Worm (Caenorhabditis elegans) whole organism, young adult: ENCODE data around the gene dpy-26.

ENCODE experiments used
- B0336.3 ChIP-seq: fragments of 200-800 bp; sonication (Bioruptor generic); IDR thresholded peaks from 2 replicates; pipeline ENCODE4 v1.3.6; 2022; ENCODE audit warnings: missing genetic modification characterization, missing compliant biosample characterization
- C06A6.2 ChIP-seq: fragments of 200-800 bp; sonication (Bioruptor generic); conservative IDR thresholded peaks from 2 replicates; pipeline ENCODE4 v1.3.6; 2022; ENCODE audit warnings: missing genetic modification characterization, missing compliant biosample characterization
- C17E4.6 ChIP-seq: fragments of 200-800 bp; sonication (Bioruptor generic); IDR thresholded peaks from 2 replicates; pipeline ENCODE4 v1.3.6; 2022; ENCODE audit warnings: missing genetic modification reagents, missing genetic modification characterization, missing compliant biosample characterization
- D2030.7 ChIP-seq: fragments of 200-800 bp; sonication (Bioruptor generic); IDR thresholded peaks from 2 replicates; pipeline ENCODE4 v1.3.6; 2022; ENCODE audit warnings: missing genetic modification reagents, missing genetic modification characterization, missing compliant biosample characterization
- F33H1.4 ChIP-seq: fragments of 200-800 bp; sonication (Bioruptor generic); IDR thresholded peaks from 2 replicates; pipeline ENCODE4 v1.3.6; 2022; ENCODE audit warnings: missing genetic modification reagents, missing genetic modification characterization, missing compliant biosample characterization
- F39B2.1 ChIP-seq: fragments of 200-800 bp; sonication (Bioruptor generic); IDR thresholded peaks from 2 replicates; pipeline ENCODE4 v1.3.6; 2022; ENCODE audit warnings: missing genetic modification reagents, missing genetic modification characterization, missing compliant biosample characterization
- F55B11.4 ChIP-seq: sonication (generic microtip); optimal IDR thresholded peaks from 2 replicates; lab custom pipeline; 2016; ENCODE audit warnings: missing compliant biosample characterization, missing genetic modification characterization, borderline replicate concordance; ENCODE audit not compliant: insufficient read depth
- T26A5.8 ChIP-seq: sonication (generic microtip); optimal IDR thresholded peaks from 2 replicates; lab custom pipeline; 2016; ENCODE audit warnings: missing genetic modification characterization, missing compliant biosample characterization
- Y67H2A.10 ChIP-seq: fragments of 200-800 bp; sonication (Bioruptor generic); conservative IDR thresholded peaks from 2 replicates; pipeline ENCODE4 v1.3.6; 2022; ENCODE audit warnings: missing genetic modification reagents, missing genetic modification characterization, missing compliant biosample characterization
- ama-1 ChIP-seq, 3 experiments: fragments of 150-350 bp in 1 of 3; sonication (generic microtip) in 2 of 3; optimal IDR thresholded peaks; 2 replicates each; lab custom pipeline; 2014 to 2018; ENCODE audit warnings: missing biosample characterization in 2 of 3, missing genetic modification characterization in 2 of 3, missing genetic modification reagents in 2 of 3
- atf-7 ChIP-seq: sonication (generic microtip); optimal IDR thresholded peaks from 2 replicates; lab custom pipeline; 2017; ENCODE audit warnings: mild to moderate bottlenecking, missing genetic modification characterization, missing compliant biosample characterization
- bed-2 ChIP-seq: fragments of 200-800 bp; sonication (Bioruptor generic); IDR thresholded peaks from 2 replicates; pipeline ENCODE4 v1.3.6; 2022; ENCODE audit warnings: missing genetic modification reagents, missing genetic modification characterization, missing compliant biosample characterization
- cebp-2 ChIP-seq: fragments of 200-800 bp; sonication (Bioruptor generic); IDR thresholded peaks from 2 replicates; pipeline ENCODE4 v1.3.6; 2022; ENCODE audit warnings: missing genetic modification characterization, missing compliant biosample characterization
- ceh-100 ChIP-seq: fragments of 200-800 bp; sonication (Bioruptor generic); IDR thresholded peaks from 2 replicates; pipeline ENCODE4 v1.3.6; 2022; ENCODE audit warnings: missing genetic modification reagents, missing genetic modification characterization, missing compliant biosample characterization
- ceh-27 ChIP-seq: fragments of 200-800 bp; sonication (Bioruptor generic); optimal IDR thresholded peaks from 2 replicates; lab custom pipeline; 2018; ENCODE audit warnings: mild to moderate bottlenecking, missing genetic modification characterization, moderate library complexity, missing compliant biosample characterization
- ceh-58 ChIP-seq: fragments of 200-800 bp; sonication (Bioruptor generic); IDR thresholded peaks from 2 replicates; pipeline ENCODE4 v1.3.6; 2022; ENCODE audit warnings: missing genetic modification characterization, missing compliant biosample characterization
- ceh-91 ChIP-seq: fragments of 200-800 bp; sonication (Bioruptor generic); IDR thresholded peaks from 2 replicates; pipeline ENCODE4 v1.3.6; 2022; ENCODE audit warnings: missing genetic modification reagents, missing genetic modification characterization, missing compliant biosample characterization
- chd-7 ChIP-seq: sonication (generic microtip); optimal IDR thresholded peaks from 2 replicates; lab custom pipeline; 2016; ENCODE audit warnings: mild to moderate bottlenecking, missing genetic modification characterization, moderate library complexity, missing compliant biosample characterization
- dpff-1 ChIP-seq: sonication (generic microtip); optimal IDR thresholded peaks from 2 replicates; lab custom pipeline; 2017; ENCODE audit warnings: mild to moderate bottlenecking, missing genetic modification characterization, missing compliant biosample characterization
- dpl-1 ChIP-seq: fragments of 150-350 bp; optimal IDR thresholded peaks from 2 replicates; lab custom pipeline; 2014; ENCODE audit warnings: missing biosample characterization, missing genetic modification reagents, missing genetic modification characterization
- fkh-3 ChIP-seq: sonication (generic microtip); optimal IDR thresholded peaks from 2 replicates; lab custom pipeline; 2016; ENCODE audit warnings: mild to moderate bottlenecking, missing genetic modification characterization, missing compliant biosample characterization
- hrde-1 ChIP-seq: sonication (generic microtip); optimal IDR thresholded peaks from 2 replicates; lab custom pipeline; 2016; ENCODE audit warnings: missing genetic modification characterization, mild to moderate bottlenecking, missing compliant biosample characterization, moderate library complexity, missing genotype, missing genetic modification reagents, borderline replicate concordance
- lin-35 ChIP-seq, 3 experiments: fragments of 150-350 bp in 2 of 3; sonication (generic microtip) in 1 of 3; optimal IDR thresholded peaks; 2 replicates each; lab custom pipeline; 2014 to 2018; ENCODE audit warnings: missing biosample characterization in 3 of 3, missing genetic modification characterization in 3 of 3, missing genetic modification reagents in 3 of 3
- lin-40 ChIP-seq: sonication (generic microtip); optimal IDR thresholded peaks from 2 replicates; lab custom pipeline; 2016; ENCODE audit warnings: missing genetic modification characterization, mild to moderate bottlenecking, missing compliant biosample characterization, missing genotype, missing genetic modification reagents
- lir-1 ChIP-seq: fragments of 200-800 bp; sonication (Bioruptor generic); conservative IDR thresholded peaks from 2 replicates; pipeline ENCODE4 v1.3.6; 2022; ENCODE audit warnings: missing genetic modification reagents, missing genetic modification characterization, missing compliant biosample characterization
- lsl-1 ChIP-seq: fragments of 200-800 bp; sonication (Bioruptor generic); optimal IDR thresholded peaks from 2 replicates; lab custom pipeline; 2018; ENCODE audit warnings: mild to moderate bottlenecking, missing genetic modification characterization, moderate library complexity, missing compliant biosample characterization
- madf-10 ChIP-seq: sonication (generic microtip); optimal IDR thresholded peaks from 2 replicates; lab custom pipeline; 2016; ENCODE audit warnings: mild to moderate bottlenecking, missing genetic modification characterization, missing compliant biosample characterization
- madf-6 ChIP-seq: fragments of 200-800 bp; sonication (Bioruptor generic); IDR thresholded peaks from 2 replicates; pipeline ENCODE4 v1.3.6; 2022; ENCODE audit warnings: missing genetic modification reagents, missing genetic modification characterization, missing compliant biosample characterization
- mel-28 ChIP-seq: sonication (generic microtip); optimal IDR thresholded peaks from 2 replicates; lab custom pipeline; 2016; ENCODE audit warnings: borderline replicate concordance, mild to moderate bottlenecking, missing genetic modification characterization, missing compliant biosample characterization
- nfya-2 ChIP-seq: fragments of 200-800 bp; sonication (Bioruptor generic); IDR thresholded peaks from 2 replicates; pipeline ENCODE4 v1.3.6; 2022; ENCODE audit warnings: missing genetic modification reagents, missing genetic modification characterization, missing compliant biosample characterization
- nfyb-1 ChIP-seq: fragments of 200-800 bp; sonication (Bioruptor generic); IDR thresholded peaks from 2 replicates; pipeline ENCODE4 v1.3.6; 2022; ENCODE audit warnings: missing genetic modification reagents, missing genetic modification characterization, missing compliant biosample characterization
- nhr-27 ChIP-seq: fragments of 200-800 bp; sonication (Bioruptor generic); optimal IDR thresholded peaks from 2 replicates; lab custom pipeline; 2018; ENCODE audit warnings: mild to moderate bottlenecking, missing genetic modification characterization, moderate library complexity, missing compliant biosample characterization
- nhr-80 ChIP-seq: sonication (generic microtip); optimal IDR thresholded peaks from 2 replicates; lab custom pipeline; 2016; ENCODE audit warnings: missing genetic modification characterization, missing compliant biosample characterization
- pbrm-1 ChIP-seq: fragments of 200-800 bp; sonication (Bioruptor generic); IDR thresholded peaks from 2 replicates; pipeline ENCODE4 v1.3.6; 2022; ENCODE audit warnings: missing genetic modification reagents, missing genetic modification characterization, missing compliant biosample characterization
- rcor-1 ChIP-seq: fragments of 200-800 bp; sonication (Bioruptor generic); IDR thresholded peaks from 2 replicates; pipeline ENCODE4 v1.3.6; 2022; ENCODE audit warnings: missing genetic modification reagents, missing genetic modification characterization, missing compliant biosample characterization
- rec-8 ChIP-seq, 2 experiments: sonication (generic microtip); optimal IDR thresholded peaks; 2 replicates each; lab custom pipeline; 2016; ENCODE audit warnings: mild to moderate bottlenecking in 2 of 2, missing genetic modification characterization in 2 of 2, missing genetic modification reagents in 2 of 2, missing genotype in 2 of 2, missing biosample characterization in 1 of 2, missing compliant biosample characterization in 1 of 2, moderate library complexity in 1 of 2
- repo-1 ChIP-seq: sonication (generic microtip); optimal IDR thresholded peaks from 2 replicates; lab custom pipeline; 2017; ENCODE audit warnings: mild to moderate bottlenecking, missing genetic modification characterization, missing compliant biosample characterization
- rpc-1 ChIP-seq, 2 experiments: fragments of 150-350 bp in 1 of 2; sonication (generic microtip) in 1 of 2; optimal IDR thresholded peaks; 2 replicates each; lab custom pipeline; 2014 to 2018; ENCODE audit warnings: missing biosample characterization in 1 of 2, missing genetic modification characterization in 1 of 2, missing genetic modification reagents in 1 of 2, missing genotype in 1 of 2
- sea-2 ChIP-seq: fragments of 200-800 bp; sonication (Bioruptor generic); IDR thresholded peaks from 2 replicates; pipeline ENCODE4 v1.3.6; 2022; ENCODE audit warnings: missing genetic modification characterization, missing compliant biosample characterization
- snpc-1.1 ChIP-seq: sonication (generic microtip); optimal IDR thresholded peaks from 2 replicates; lab custom pipeline; 2017; ENCODE audit warnings: missing genetic modification characterization, mild to moderate bottlenecking, missing compliant biosample characterization, antibody characterized with exemption, moderate library complexity, missing genotype, missing genetic modification reagents; ENCODE audit not compliant: insufficient read depth
- snpc-1.3 ChIP-seq: sonication (generic microtip); optimal IDR thresholded peaks from 2 replicates; lab custom pipeline; 2017; ENCODE audit warnings: missing genetic modification characterization, mild to moderate bottlenecking, missing compliant biosample characterization, antibody characterized with exemption, moderate library complexity, missing genotype, missing genetic modification reagents; ENCODE audit not compliant: insufficient read depth
- somi-1 ChIP-seq: fragments of 200-800 bp; sonication (Bioruptor generic); optimal IDR thresholded peaks from 2 replicates; lab custom pipeline; 2018; ENCODE audit warnings: mild to moderate bottlenecking, missing genetic modification characterization, missing compliant biosample characterization
- tbx-9 ChIP-seq: sonication (generic microtip); optimal IDR thresholded peaks from 2 replicates; lab custom pipeline; 2016; ENCODE audit warnings: borderline replicate concordance, missing genetic modification characterization, inconsistent platforms, missing compliant biosample characterization
- unc-130 ChIP-seq: sonication (generic microtip); optimal IDR thresholded peaks from 2 replicates; lab custom pipeline; 2016; ENCODE audit warnings: missing genetic modification reagents, missing genetic modification characterization, missing compliant biosample characterization
- xnd-1 ChIP-seq: sonication (generic microtip); optimal IDR thresholded peaks from 2 replicates; lab custom pipeline; 2016; ENCODE audit warnings: missing genotype, missing genetic modification reagents, missing genetic modification characterization, missing compliant biosample characterization
- zfh-2 ChIP-seq: fragments of 200-800 bp; sonication (Bioruptor generic); conservative IDR thresholded peaks from 2 replicates; pipeline ENCODE4 v1.3.6; 2022; ENCODE audit warnings: missing genetic modification reagents, missing genetic modification characterization, missing compliant biosample characterization
- ztf-6 ChIP-seq: fragments of 200-800 bp; sonication (Bioruptor generic); IDR thresholded peaks from 2 replicates; pipeline ENCODE4 v1.3.6; 2022; ENCODE audit warnings: missing genetic modification reagents, missing genetic modification characterization, missing compliant biosample characterization

The dpy-26 gene

DNA sequence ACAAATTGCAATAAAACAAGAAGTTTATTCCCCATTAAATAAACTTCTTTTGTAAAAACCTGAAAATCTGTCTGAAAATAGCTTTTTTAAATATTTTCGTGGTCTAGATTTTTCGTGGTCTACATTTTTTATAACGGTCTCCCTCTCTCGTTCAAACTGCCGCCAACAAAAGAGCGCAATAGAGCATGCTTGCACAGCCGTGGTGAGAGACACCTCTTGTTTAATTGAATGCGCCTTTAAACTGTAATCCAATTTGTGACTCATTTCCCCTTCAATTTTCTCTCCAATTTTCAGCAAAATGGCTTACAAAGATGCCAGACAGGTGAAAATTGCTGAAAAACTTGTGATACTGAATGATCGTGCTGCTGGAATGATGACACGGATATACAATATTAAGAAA, 47.0 kb downstream of the dpy-26 start, which contains the start of gene gex-3 (continued):
- peak; percentile 81 for TF ChIP-seq ceh-27 (GFP tag; lab: Kevin White, UChicago)
- TF ChIP-seq lir-1 (GFP tag; lab: Robert Waterston, UW), result peak; percentile 65; the same call in 1 of the 2 replicates
- no peak for TF ChIP-seq nfya-2
- peak; percentile 62 for TF ChIP-seq xnd-1 (tag; lab: Kevin White, UChicago)
- no peak for TF ChIP-seq rpc-1 (optimal IDR thresholded peaks at IDR 0.05; lab: Kevin White, UChicago)
- no peak for TF ChIP-seq rpc-1 (tag; optimal IDR thresholded peaks at IDR 0.05; lab: Kevin White, UChicago)
- TF ChIP-seq F33H1.4, result peak; percentile 91
- no peak for TF ChIP-seq somi-1 (GFP tag; lab: Kevin White, UChicago)
- peak; percentile 74 for TF ChIP-seq rcor-1 (GFP tag; lab: Robert Waterston, UW)
- TF ChIP-seq chd-7, result no peak
- TF ChIP-seq madf-6, result peak; percentile 92
- TF ChIP-seq zfh-2 (GFP tag; lab: Robert Waterston, UW), result no peak
- TF ChIP-seq F39B2.1 (GFP tag; lab: Robert Waterston, UW), result no peak
- no peak for TF ChIP-seq nhr-27 (tag; lab: Kevin White, UChicago)
- TF ChIP-seq ceh-91, result peak; percentile 79
- no peak for TF ChIP-seq snpc-1.1
- TF ChIP-seq ceh-58 (GFP tag; lab: Robert Waterston, UW), result no peak
- TF ChIP-seq hrde-1, result no peak
- TF ChIP-seq snpc-1.3 (tag; lab: Kevin White, UChicago), result peak; percentile 30
- TF ChIP-seq nhr-80, result peak; percentile 29
- TF ChIP-seq dpl-1 (GFP tag; lab: Kevin White, UChicago), result peak; percentile 94
- no peak for TF ChIP-seq mel-28 (tag; lab: Kevin White, UChicago)
- TF ChIP-seq cebp-2 (GFP tag; lab: Robert Waterston, UW), result no peak
- TF ChIP-seq lin-35 (GFP tag; optimal IDR thresholded peaks at IDR 0.05; lab: Kevin White, UChicago), result peak; percentile 56 to 84 (median 77)
- TF ChIP-seq D2030.7 (GFP tag; lab: Robert Waterston, UW), result peak; percentile 78
- peak; percentile 12 for TF ChIP-seq madf-10 (tag; lab: Kevin White, UChicago)
- peak; percentile 82 for TF ChIP-seq lsl-1 (GFP tag; lab: Kevin White, UChicago)
- TF ChIP-seq sea-2 (GFP tag; lab: Robert Waterston, UW), result no peak
- no peak for TF ChIP-seq rec-8 (tag; optimal IDR thresholded peaks at IDR 0.05; lab: Kevin White, UChicago)
- no peak for TF ChIP-seq dpff-1 (tag; lab: Kevin White, UChicago)
- no peak for TF ChIP-seq fkh-3
- no peak for TF ChIP-seq tbx-9 (tag; lab: Kevin White, UChicago)
- no peak for TF ChIP-seq F55B11.4
- no peak for TF ChIP-seq unc-130 (GFP tag; lab: Kevin White, UChicago)
- peak; percentile 42 for TF ChIP-seq lin-40 (tag; lab: Kevin White, UChicago)
- TF ChIP-seq ztf-6, result no peak
- no peak for TF ChIP-seq bed-2 (GFP tag; lab: Robert Waterston, UW)
- TF ChIP-seq atf-7 (tag; lab: Kevin White, UChicago), result no peak
- no peak for TF ChIP-seq C06A6.2 (GFP tag; lab: Robert Waterston, UW)
- peak; percentile 73; the same call in 1 of the 2 replicates for TF ChIP-seq pbrm-1
- TF ChIP-seq B0336.3 (GFP tag; lab: Robert Waterston, UW), result no peak
- TF ChIP-seq ama-1 (optimal IDR thresholded peaks at IDR 0.05; lab: Kevin White, UChicago), result no peak
- no peak for TF ChIP-seq ama-1 (GFP tag; optimal IDR thresholded peaks at IDR 0.05; lab: Kevin White, UChicago)
- no peak for TF ChIP-seq T26A5.8 (tag; lab: Kevin White, UChicago)
- TF ChIP-seq ceh-100 (GFP tag; lab: Robert Waterston, UW), result peak; percentile 76
- 0 out of 2 replicates have a peak, but pooled peaks have one; percentile 32 for TF ChIP-seq C17E4.6 (GFP tag; lab: Robert Waterston, UW)
- peak; percentile 69; the same call in 1 of the 2 replicates for TF ChIP-seq nfyb-1
- no peak for TF ChIP-seq repo-1
- no peak for TF ChIP-seq Y67H2A.10 (GFP tag; lab: Robert Waterston, UW)
